Worm (Caenorhabditis elegans) whole organism, L4/young adult: ENCODE measurements around the gene mac-1.

Experiments used
- dao-5 ChIP-seq: sonication (generic microtip); optimal IDR thresholded peaks from 2 replicates; lab custom pipeline; 2016; ENCODE audit warnings: missing genotype, missing genetic modification characterization, moderate library complexity, missing compliant biosample characterization
- him-1 ChIP-seq: sonication (generic microtip); optimal IDR thresholded peaks from 2 replicates; lab custom pipeline; 2016; ENCODE audit warnings: missing genotype, missing genetic modification reagents, missing genetic modification characterization, missing compliant biosample characterization

DNA sequence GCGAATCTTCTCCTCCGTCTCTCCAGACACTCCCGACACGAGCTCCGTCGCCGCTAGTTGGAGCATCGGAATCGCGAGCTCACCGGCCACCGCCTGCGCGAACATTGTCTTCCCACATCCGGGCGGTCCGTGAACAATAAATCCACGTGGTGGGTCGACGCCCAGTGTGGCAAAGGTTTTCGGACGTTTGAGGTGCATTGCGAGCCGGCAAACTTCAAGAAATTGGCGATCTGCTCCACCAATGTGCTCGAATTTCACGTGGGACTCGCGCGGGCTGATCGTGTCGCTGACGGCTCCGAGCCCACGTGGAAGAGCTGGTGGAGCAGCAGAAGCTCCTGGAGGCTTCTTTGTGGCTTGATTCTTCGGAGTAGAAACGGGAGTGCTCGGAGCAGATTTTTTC lies 4.1 kb downstream of the mac-1 start:
- TF ChIP-seq him-1 (tag; lab: Kevin White, UChicago) (no peak), dao-5 (tag; lab: Kevin White, UChicago) (no peak)
